Worm (Caenorhabditis elegans) whole organism, young adult: Measurements from ENCODE around the gene srh-308.

ENCODE experiments used
- F23B12.7 ChIP-seq: sonication (generic microtip); optimal IDR thresholded peaks from 2 replicates; lab custom pipeline; 2017; ENCODE audit warnings: missing genetic modification characterization, mild to moderate bottlenecking, missing compliant biosample characterization, antibody characterized with exemption, moderate library complexity; ENCODE audit not compliant: insufficient read depth
- F55B11.4 ChIP-seq: sonication (generic microtip); optimal IDR thresholded peaks from 2 replicates; lab custom pipeline; 2016; ENCODE audit warnings: missing compliant biosample characterization, missing genetic modification characterization, borderline replicate concordance; ENCODE audit not compliant: insufficient read depth
- Y53F4B.3 ChIP-seq: fragments of 200-800 bp; sonication (Bioruptor generic); IDR thresholded peaks from 2 replicates; pipeline ENCODE4 v1.3.6; 2022; ENCODE audit warnings: missing genetic modification reagents, missing genetic modification characterization, missing compliant biosample characterization
- Y53G8AR.9 ChIP-seq: fragments of 200-800 bp; sonication (Bioruptor generic); conservative IDR thresholded peaks from 2 replicates; pipeline ENCODE4 v1.3.6; 2022; ENCODE audit warnings: missing genetic modification reagents, missing genetic modification characterization, missing compliant biosample characterization
- Y56A3A.18 ChIP-seq: fragments of 200-800 bp; sonication (Bioruptor generic); IDR thresholded peaks from 2 replicates; pipeline ENCODE4 v1.3.6; 2022; ENCODE audit warnings: missing genetic modification reagents, missing genetic modification characterization, missing compliant biosample characterization
- ZK185.1 ChIP-seq: sonication (generic microtip); optimal IDR thresholded peaks from 2 replicates; lab custom pipeline; 2016; ENCODE audit warnings: mild to moderate bottlenecking, missing genetic modification characterization, missing compliant biosample characterization; ENCODE audit not compliant: poor library complexity, severe bottlenecking
- ama-1 ChIP-seq, 3 experiments: fragments of 150-350 bp in 1 of 3; sonication (generic microtip) in 2 of 3; optimal IDR thresholded peaks; 2 replicates each; lab custom pipeline; 2014 to 2018; ENCODE audit warnings: missing biosample characterization in 2 of 3, missing genetic modification characterization in 2 of 3, missing genetic modification reagents in 2 of 3
- attf-3 ChIP-seq: fragments of 200-800 bp; sonication (Bioruptor generic); conservative IDR thresholded peaks from 2 replicates; pipeline ENCODE4 v1.3.6; 2022; ENCODE audit warnings: missing genetic modification reagents, missing genetic modification characterization, missing compliant biosample characterization
- bed-2 ChIP-seq: fragments of 200-800 bp; sonication (Bioruptor generic); IDR thresholded peaks from 2 replicates; pipeline ENCODE4 v1.3.6; 2022; ENCODE audit warnings: missing genetic modification reagents, missing genetic modification characterization, missing compliant biosample characterization
- cebp-1 ChIP-seq, 2 experiments: fragments of 200-800 bp in 1 of 2; sonication (Bioruptor generic) in 1 of 2; sonication (generic microtip) in 1 of 2; IDR thresholded peaks in 1 of 2; optimal IDR thresholded peaks in 1 of 2; 2 replicates each; pipeline versions ENCODE4 v1.3.6 to Lab custom; 2017 to 2022; ENCODE audit warnings: missing compliant biosample characterization in 2 of 2, missing genetic modification characterization in 2 of 2, mild to moderate bottlenecking in 1 of 2, missing genetic modification reagents in 1 of 2, moderate library complexity in 1 of 2
- cebp-2 ChIP-seq: fragments of 200-800 bp; sonication (Bioruptor generic); IDR thresholded peaks from 2 replicates; pipeline ENCODE4 v1.3.6; 2022; ENCODE audit warnings: missing genetic modification characterization, missing compliant biosample characterization
- ceh-100 ChIP-seq: fragments of 200-800 bp; sonication (Bioruptor generic); IDR thresholded peaks from 2 replicates; pipeline ENCODE4 v1.3.6; 2022; ENCODE audit warnings: missing genetic modification reagents, missing genetic modification characterization, missing compliant biosample characterization
- ceh-79 ChIP-seq: sonication (generic microtip); optimal IDR thresholded peaks from 2 replicates; lab custom pipeline; 2017; ENCODE audit warnings: mild to moderate bottlenecking, missing genetic modification characterization, missing compliant biosample characterization
- die-1 ChIP-seq: sonication (generic microtip); optimal IDR thresholded peaks from 2 replicates; lab custom pipeline; 2016; ENCODE audit warnings: missing genotype, mild to moderate bottlenecking, missing genetic modification characterization, missing compliant biosample characterization
- gei-17 ChIP-seq: fragments of 200-800 bp; sonication (Bioruptor generic); optimal IDR thresholded peaks from 2 replicates; lab custom pipeline; 2018; ENCODE audit warnings: mild to moderate bottlenecking, missing genetic modification characterization, missing compliant biosample characterization
- hmg-1.2 ChIP-seq: fragments of 200-800 bp; sonication (Bioruptor generic); IDR thresholded peaks from 2 replicates; pipeline ENCODE4 v1.3.6; 2022; ENCODE audit warnings: missing genetic modification reagents, missing genetic modification characterization, missing compliant biosample characterization
- hrde-1 ChIP-seq: sonication (generic microtip); optimal IDR thresholded peaks from 2 replicates; lab custom pipeline; 2016; ENCODE audit warnings: missing genetic modification characterization, mild to moderate bottlenecking, missing compliant biosample characterization, moderate library complexity, missing genotype, missing genetic modification reagents, borderline replicate concordance
- let-607 ChIP-seq, 2 experiments: fragments of 200-800 bp in 1 of 2; sonication (Bioruptor generic) in 1 of 2; sonication (generic microtip) in 1 of 2; optimal IDR thresholded peaks; 2 replicates each; lab custom pipeline; 2016 to 2018; ENCODE audit warnings: mild to moderate bottlenecking in 2 of 2, missing compliant biosample characterization in 2 of 2, missing genetic modification characterization in 2 of 2, moderate library complexity in 2 of 2, missing genotype in 1 of 2
- lin-26 ChIP-seq: fragments of 200-800 bp; sonication (Bioruptor generic); IDR thresholded peaks from 2 replicates; pipeline ENCODE4 v1.3.6; 2022; ENCODE audit warnings: missing genetic modification reagents, missing genetic modification characterization, missing compliant biosample characterization
- lin-35 ChIP-seq, 3 experiments: fragments of 150-350 bp in 2 of 3; sonication (generic microtip) in 1 of 3; optimal IDR thresholded peaks; 2 replicates each; lab custom pipeline; 2014 to 2018; ENCODE audit warnings: missing biosample characterization in 3 of 3, missing genetic modification characterization in 3 of 3, missing genetic modification reagents in 3 of 3
- lsy-27 ChIP-seq: sonication (generic microtip); optimal IDR thresholded peaks from 2 replicates; lab custom pipeline; 2017; ENCODE audit warnings: missing genetic modification characterization, mild to moderate bottlenecking, missing compliant biosample characterization, antibody characterized with exemption, missing genotype, borderline replicate concordance; ENCODE audit not compliant: insufficient read depth
- madf-3 ChIP-seq: fragments of 200-800 bp; sonication (Bioruptor generic); IDR thresholded peaks from 2 replicates; pipeline ENCODE4 v1.3.6; 2022; ENCODE audit warnings: missing genetic modification reagents, missing genetic modification characterization, missing compliant biosample characterization
- madf-6 ChIP-seq: fragments of 200-800 bp; sonication (Bioruptor generic); IDR thresholded peaks from 2 replicates; pipeline ENCODE4 v1.3.6; 2022; ENCODE audit warnings: missing genetic modification reagents, missing genetic modification characterization, missing compliant biosample characterization
- mcd-1 ChIP-seq: fragments of 200-800 bp; sonication (Bioruptor generic); IDR thresholded peaks from 2 replicates; pipeline ENCODE4 v1.3.6; 2022; ENCODE audit warnings: missing genetic modification reagents, missing genetic modification characterization, missing compliant biosample characterization
- nhr-80 ChIP-seq: sonication (generic microtip); optimal IDR thresholded peaks from 2 replicates; lab custom pipeline; 2016; ENCODE audit warnings: missing genetic modification characterization, missing compliant biosample characterization
- nhr-90 ChIP-seq: sonication (generic microtip); optimal IDR thresholded peaks from 2 replicates; lab custom pipeline; 2016; ENCODE audit warnings: missing genotype, mild to moderate bottlenecking, missing genetic modification characterization, missing compliant biosample characterization
- sdz-38 ChIP-seq: sonication (generic microtip); optimal IDR thresholded peaks from 2 replicates; lab custom pipeline; 2016; ENCODE audit warnings: missing genotype, missing genetic modification characterization, missing compliant biosample characterization
- snpc-1.1 ChIP-seq: sonication (generic microtip); optimal IDR thresholded peaks from 2 replicates; lab custom pipeline; 2017; ENCODE audit warnings: missing genetic modification characterization, mild to moderate bottlenecking, missing compliant biosample characterization, antibody characterized with exemption, moderate library complexity, missing genotype, missing genetic modification reagents; ENCODE audit not compliant: insufficient read depth
- snpc-3.4 ChIP-seq: sonication (generic microtip); optimal IDR thresholded peaks from 2 replicates; lab custom pipeline; 2017; ENCODE audit warnings: missing genetic modification characterization, mild to moderate bottlenecking, missing compliant biosample characterization, antibody characterized with exemption, moderate library complexity, missing genotype, missing genetic modification reagents
- snpc-4 ChIP-seq, 5 experiments: fragments of 150-350 bp in 1 of 5; sonication (generic microtip) in 4 of 5; optimal IDR thresholded peaks; 2 replicates each; lab custom pipeline; 2014 to 2018; ENCODE audit warnings: missing genetic modification characterization in 5 of 5, missing biosample characterization in 3 of 5, antibody characterized with exemption in 2 of 5, mild to moderate bottlenecking in 2 of 5, missing compliant biosample characterization in 2 of 5, missing genotype in 2 of 5, moderate library complexity in 2 of 5, missing genetic modification reagents in 1 of 5
- sptf-2 ChIP-seq: fragments of 200-800 bp; sonication (Bioruptor generic); optimal IDR thresholded peaks from 2 replicates; lab custom pipeline; 2018; ENCODE audit warnings: mild to moderate bottlenecking, missing genetic modification characterization, missing compliant biosample characterization
- tbp1 ChIP-seq: fragments of 200-800 bp; sonication (Bioruptor generic); optimal IDR thresholded peaks from 2 replicates; lab custom pipeline; 2018; ENCODE audit warnings: mild to moderate bottlenecking, missing genetic modification characterization, missing compliant biosample characterization
- zfh-2 ChIP-seq: fragments of 200-800 bp; sonication (Bioruptor generic); conservative IDR thresholded peaks from 2 replicates; pipeline ENCODE4 v1.3.6; 2022; ENCODE audit warnings: missing genetic modification reagents, missing genetic modification characterization, missing compliant biosample characterization
- ztf-22 ChIP-seq: fragments of 200-800 bp; sonication (Bioruptor generic); optimal IDR thresholded peaks from 2 replicates; lab custom pipeline; 2018; ENCODE audit warnings: mild to moderate bottlenecking, missing genetic modification characterization, moderate library complexity, missing compliant biosample characterization
- ztf-25 ChIP-seq: fragments of 200-800 bp; sonication (Bioruptor generic); IDR thresholded peaks from 2 replicates; pipeline ENCODE4 v1.3.6; 2022; ENCODE audit warnings: missing genetic modification reagents, missing genetic modification characterization, missing compliant biosample characterization
- ztf-28 ChIP-seq: fragments of 200-800 bp; sonication (Bioruptor generic); IDR thresholded peaks from 2 replicates; pipeline ENCODE4 v1.3.6; 2022; ENCODE audit warnings: missing genetic modification reagents, missing genetic modification characterization, missing compliant biosample characterization

Gene srh-308

DNA sequence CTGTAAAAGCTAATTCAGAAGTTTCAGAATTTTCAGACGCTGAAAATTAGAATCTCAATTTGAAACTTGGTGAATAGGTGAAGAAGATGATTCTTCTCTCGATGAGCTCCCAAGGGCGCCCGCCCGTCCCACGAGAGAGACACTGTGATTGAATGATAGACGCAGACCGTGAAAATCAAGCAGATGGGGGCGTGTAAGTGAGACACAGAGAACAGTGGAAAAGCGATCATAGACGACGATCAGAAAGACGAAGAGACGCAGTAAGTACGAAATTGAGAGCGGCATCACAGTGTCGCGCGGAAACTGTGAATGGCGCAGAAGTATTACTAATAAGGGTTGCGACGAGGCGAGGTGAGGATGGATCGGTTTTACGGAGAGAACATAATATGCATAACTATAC lies 15.0 kb downstream of the srh-308 start:
- no peak for TF ChIP-seq cebp-1 (GFP tag; IDR thresholded peaks at IDR 0.05; lab: Robert Waterston, UW)
- peak; percentile 21 for TF ChIP-seq cebp-1 (tag; optimal IDR thresholded peaks at IDR 0.05; lab: Kevin White, UChicago)
- 0 out of 2 replicates have a peak, but pooled peaks have one; percentile 53 for TF ChIP-seq ztf-25 (GFP tag; lab: Robert Waterston, UW)
- no peak for TF ChIP-seq ztf-28 (GFP tag; lab: Robert Waterston, UW)
- TF ChIP-seq F55B11.4: no peak
- TF ChIP-seq hmg-1.2: peak; percentile 79; the same call in 1 of the 2 replicates
- TF ChIP-seq let-607 (tag; optimal IDR thresholded peaks at IDR 0.05; lab: Kevin White, UChicago): no peak
- 0 out of 2 replicates have a peak, but pooled peaks have one; percentile 29 for TF ChIP-seq zfh-2 (GFP tag; lab: Robert Waterston, UW)
- TF ChIP-seq Y53G8AR.9: no peak
- TF ChIP-seq ZK185.1 (tag; lab: Kevin White, UChicago): no peak
- 0 out of 2 replicates have a peak, but pooled peaks have one; percentile 7 for TF ChIP-seq madf-3
- peak; percentile 28; the same call in 1 of the 2 replicates for TF ChIP-seq mcd-1 (GFP tag; lab: Robert Waterston, UW)

DNA sequence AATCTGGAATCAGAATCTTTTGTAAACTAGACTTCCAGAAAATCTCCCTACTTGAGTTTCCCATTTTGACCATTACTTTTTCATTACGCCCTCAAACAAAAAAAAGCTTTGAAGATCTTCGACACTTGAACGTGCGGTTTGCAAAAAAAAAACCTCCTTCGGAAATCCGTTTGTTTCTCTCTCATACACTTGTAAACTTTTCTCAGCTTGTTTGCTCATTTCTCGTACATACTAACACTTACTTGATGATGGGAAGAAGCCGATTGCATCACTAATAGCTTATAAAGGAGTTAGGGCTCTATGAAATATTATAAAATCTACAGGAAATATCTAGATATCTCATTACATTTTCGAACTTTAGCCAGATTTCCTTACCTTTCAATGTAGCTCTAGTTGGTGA lies 15.4 kb downstream of the srh-308 start:
- no peak for TF ChIP-seq lin-26 (GFP tag; lab: Robert Waterston, UW)
- TF ChIP-seq lin-35 (GFP tag; optimal IDR thresholded peaks at IDR 0.05; lab: Kevin White, UChicago): no peak
- no peak for TF ChIP-seq gei-17 (GFP tag; lab: Kevin White, UChicago)
- TF ChIP-seq lsy-27: no peak
- no peak for TF ChIP-seq ztf-22 (GFP tag; lab: Kevin White, UChicago)
- no peak for TF ChIP-seq nhr-90 (tag; lab: Kevin White, UChicago)
- TF ChIP-seq die-1 (tag; lab: Kevin White, UChicago): no peak
- no peak for TF ChIP-seq sdz-38

DNA sequence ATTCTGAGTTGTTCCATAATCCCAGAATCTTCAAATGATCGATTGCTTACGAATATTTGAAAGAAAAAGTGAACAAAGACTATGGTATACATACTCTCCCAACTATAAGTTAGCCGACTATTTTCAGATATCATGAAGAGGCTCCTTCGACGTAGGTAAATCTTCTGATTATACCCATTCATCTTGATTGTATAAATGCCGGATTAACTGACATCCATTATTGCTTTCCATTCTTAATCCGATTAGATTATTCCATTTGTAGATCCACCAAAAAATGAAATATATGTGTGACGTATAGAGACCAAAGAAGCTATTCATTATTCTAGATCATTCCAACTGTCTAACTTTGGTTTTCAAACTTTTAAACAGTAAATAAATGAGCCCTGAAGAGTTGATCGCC lies 23.9 kb downstream of the srh-308 start:
- no peak for TF ChIP-seq bed-2 (GFP tag; lab: Robert Waterston, UW)
- no peak for TF ChIP-seq zfh-2 (GFP tag; lab: Robert Waterston, UW)

ce11 chrV:13992485-13992884 lies 24.9 kb downstream of the srh-308 start, which contains the start of gene droe-4:
Gene droe-4, plus strand, starts transcription at chrV:13992656.
- TF ChIP-seq ceh-100 (GFP tag; lab: Robert Waterston, UW): no peak

DNA sequence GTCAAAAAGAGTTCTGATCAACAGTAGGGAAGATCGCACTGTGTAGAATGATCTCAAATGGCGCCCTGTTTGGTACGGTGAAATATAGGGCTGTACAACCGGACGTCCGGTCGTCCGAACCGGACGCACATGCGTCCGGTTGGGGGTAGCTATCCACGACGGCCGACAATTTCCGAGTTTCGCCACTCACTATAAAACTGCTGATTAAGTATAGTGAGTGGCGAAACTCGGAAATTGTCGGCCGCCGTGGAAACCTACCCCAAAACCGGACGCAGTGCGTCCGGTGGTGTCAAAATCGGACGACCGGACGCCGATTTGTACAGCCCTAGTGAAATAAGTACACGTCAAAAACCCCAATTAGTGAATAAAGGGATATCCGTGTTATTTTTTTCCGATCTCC lies 25.4 kb downstream of the srh-308 start:
- peak; percentile 32 for TF ChIP-seq snpc-4 (GFP tag; optimal IDR thresholded peaks at IDR 0.05; lab: Kevin White, UChicago)
- TF ChIP-seq snpc-4 (tag; optimal IDR thresholded peaks at IDR 0.05; lab: Kevin White, UChicago): peak in 3 of 4 experiments; percentile 58 to 90 (median 89)
- TF ChIP-seq snpc-3.4 (tag; lab: Kevin White, UChicago): peak; percentile 27
- peak; percentile 34; the same call in 1 of the 2 replicates for TF ChIP-seq hmg-1.2
- peak; percentile 77 for TF ChIP-seq snpc-1.1 (tag; lab: Kevin White, UChicago)
- TF ChIP-seq, all 124 proteins: peak for 4; not testable (repeated sequence) for 120

DNA sequence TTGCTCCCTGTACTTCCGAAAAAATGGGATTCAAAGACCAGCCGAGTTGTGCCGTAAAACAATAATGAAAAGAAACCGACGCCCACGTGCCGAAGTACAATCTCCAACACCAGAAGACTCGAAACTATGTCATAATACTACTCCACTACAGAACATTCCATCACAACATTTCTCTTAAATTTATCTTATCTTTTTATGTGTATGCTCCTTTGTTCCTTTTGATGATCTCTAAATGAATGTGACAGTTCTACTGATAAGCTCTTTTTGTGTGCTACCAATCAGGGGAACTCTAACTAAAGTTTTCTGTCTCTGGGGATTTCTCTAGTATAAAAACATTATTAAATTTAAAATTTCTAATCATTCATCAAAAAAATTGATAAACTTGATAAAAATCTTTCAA lies 30.6 kb downstream of the srh-308 start:
- TF ChIP-seq hmg-1.2: peak; percentile 13; the same call in 1 of the 2 replicates
- no peak for TF ChIP-seq cebp-2
- TF ChIP-seq ceh-79 (tag; lab: Kevin White, UChicago): peak; percentile 12
- TF ChIP-seq F23B12.7 (tag; lab: Kevin White, UChicago): no peak
- no peak for TF ChIP-seq sptf-2 (GFP tag; lab: Kevin White, UChicago)
- no peak for TF ChIP-seq ama-1 (optimal IDR thresholded peaks at IDR 0.05; lab: Kevin White, UChicago)
- peak in 1 of 2 experiments; percentile 24 for TF ChIP-seq ama-1 (GFP tag; optimal IDR thresholded peaks at IDR 0.05; lab: Kevin White, UChicago)
- peak; percentile 52 for TF ChIP-seq madf-6 (GFP tag; lab: Robert Waterston, UW)
- TF ChIP-seq tbp1 (GFP tag; lab: Kevin White, UChicago): no peak
- 0 out of 2 replicates have a peak, but pooled peaks have one; percentile 48 for TF ChIP-seq Y56A3A.18 (GFP tag; lab: Robert Waterston, UW)
- no peak for TF ChIP-seq Y53F4B.3 (GFP tag; lab: Robert Waterston, UW)
- peak; percentile 67 for TF ChIP-seq nhr-80
- TF ChIP-seq snpc-4 (GFP tag; optimal IDR thresholded peaks at IDR 0.05; lab: Kevin White, UChicago): no peak
- TF ChIP-seq snpc-4 (tag; optimal IDR thresholded peaks at IDR 0.05; lab: Kevin White, UChicago): peak in 1 of 4 experiments; percentile 3
- no peak for TF ChIP-seq attf-3 (GFP tag; lab: Robert Waterston, UW)
- no peak for TF ChIP-seq hrde-1 (tag; lab: Kevin White, UChicago)
